Worm (Caenorhabditis elegans) whole organism, L3 larva: ENCODE data around the gene F59B10.2.

Source experiments
- aly-2 ChIP-seq: fragments of 150-350 bp; optimal IDR thresholded peaks from 2 replicates; lab custom pipeline; 2014; ENCODE audit warnings: missing biosample characterization, missing genetic modification characterization
- unc-39 ChIP-seq: sonication (generic microtip); optimal IDR thresholded peaks from 4 replicates; lab custom pipeline; 2017; ENCODE audit warnings: missing biosample characterization, missing genetic modification characterization

DNA sequence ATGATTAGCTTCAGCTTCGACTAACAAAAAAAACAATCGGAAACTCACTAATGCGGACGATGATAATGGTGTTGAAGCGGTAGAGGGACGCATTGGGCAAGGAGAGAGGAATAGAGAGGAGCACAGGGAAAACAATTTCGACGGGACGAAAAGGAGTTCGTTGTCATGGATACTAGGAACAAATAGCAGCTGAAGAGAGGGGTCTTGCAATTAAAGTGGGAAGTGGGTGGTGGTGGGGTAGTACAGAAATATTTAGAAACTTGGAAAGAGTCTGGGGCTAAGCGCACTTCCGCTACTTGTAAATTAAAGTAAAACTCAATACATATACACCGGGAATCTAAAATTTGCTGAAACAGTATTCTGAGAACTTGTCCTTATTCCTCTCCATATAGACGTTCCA, at the start of gene F59B10.2:
- TF ChIP-seq unc-39 (tag; lab: Kevin White, UChicago) (no peak), aly-2 (tag; lab: Kevin White, UChicago) (no peak)
